Worm (Caenorhabditis elegans) whole organism, L3 larva: ENCODE measurements around the gene C13A2.9.

ENCODE experiments used
- R02D3.7 ChIP-seq: fragments of 150-350 bp; optimal IDR thresholded peaks from 2 replicates; lab custom pipeline; 2014; ENCODE audit warnings: missing biosample characterization, missing genetic modification characterization
- ZK546.5 ChIP-seq: sonication (generic microtip); optimal IDR thresholded peaks from 2 replicates; lab custom pipeline; 2017; ENCODE audit warnings: missing biosample characterization, missing genetic modification characterization
- aly-2 ChIP-seq: fragments of 150-350 bp; optimal IDR thresholded peaks from 2 replicates; lab custom pipeline; 2014; ENCODE audit warnings: missing biosample characterization, missing genetic modification characterization
- ama-1 ChIP-seq: fragments of 150-350 bp; optimal IDR thresholded peaks from 2 replicates; lab custom pipeline; 2018
- ceh-16 ChIP-seq: sonication (generic microtip); optimal IDR thresholded peaks from 2 replicates; lab custom pipeline; 2017; ENCODE audit warnings: missing biosample characterization, missing genetic modification characterization
- ceh-28 ChIP-seq: fragments of 150-350 bp; optimal IDR thresholded peaks from 2 replicates; lab custom pipeline; 2014; ENCODE audit warnings: missing biosample characterization, missing genetic modification reagents, missing genetic modification characterization
- ceh-9 ChIP-seq: sonication (generic microtip); optimal IDR thresholded peaks from 2 replicates; lab custom pipeline; 2018; ENCODE audit warnings: missing biosample characterization, missing genetic modification characterization
- daf-12 ChIP-seq: fragments of 150-350 bp; optimal IDR thresholded peaks from 2 replicates; lab custom pipeline; 2014; ENCODE audit warnings: missing biosample characterization, missing genetic modification reagents, missing genetic modification characterization
- egl-5 ChIP-seq: fragments of 150-350 bp; optimal IDR thresholded peaks from 2 replicates; lab custom pipeline; 2017; ENCODE audit warnings: missing biosample characterization, missing genetic modification reagents, missing genetic modification characterization, inconsistent platforms
- elt-2 ChIP-seq: sonication (generic microtip); optimal IDR thresholded peaks from 2 replicates; lab custom pipeline; 2016; ENCODE audit warnings: missing genetic modification reagents, mild to moderate bottlenecking, missing genetic modification characterization, missing compliant biosample characterization
- elt-3 ChIP-seq, 3 experiments: fragments of 150-350 bp in 1 of 3; sonication (generic microtip) in 2 of 3; optimal IDR thresholded peaks; 2 replicates in 2 of 3; 4 replicates in 1 of 3; lab custom pipeline; 2014 to 2017; ENCODE audit warnings: missing biosample characterization in 3 of 3, missing genetic modification characterization in 3 of 3
- fkh-10 ChIP-seq: sonication (generic microtip); optimal IDR thresholded peaks from 2 replicates; lab custom pipeline; 2017; ENCODE audit warnings: missing biosample characterization, missing genetic modification reagents, missing genetic modification characterization
- fkh-2 ChIP-seq: fragments of 150-350 bp; optimal IDR thresholded peaks from 2 replicates; lab custom pipeline; 2014; ENCODE audit warnings: missing biosample characterization, missing genetic modification reagents, missing genetic modification characterization
- fos-1 ChIP-seq: fragments of 150-350 bp; optimal IDR thresholded peaks from 2 replicates; lab custom pipeline; 2014; ENCODE audit warnings: missing biosample characterization, missing genetic modification characterization
- hmg-11 ChIP-seq: sonication (generic microtip); optimal IDR thresholded peaks from 2 replicates; lab custom pipeline; 2016; ENCODE audit warnings: missing genetic modification characterization, missing compliant biosample characterization
- jun-1 ChIP-seq: fragments of 150-350 bp; optimal IDR thresholded peaks from 2 replicates; lab custom pipeline; 2014; ENCODE audit warnings: missing biosample characterization, missing genetic modification reagents, missing genetic modification characterization
- lin-15B ChIP-seq: fragments of 150-350 bp; optimal IDR thresholded peaks from 2 replicates; lab custom pipeline; 2014; ENCODE audit warnings: missing biosample characterization, missing genetic modification characterization
- lin-39 ChIP-seq: fragments of 150-350 bp; optimal IDR thresholded peaks from 2 replicates; lab custom pipeline; 2018; ENCODE audit warnings: missing biosample characterization, missing genetic modification reagents, missing genetic modification characterization
- lsy-12 ChIP-seq: sonication (generic microtip); optimal IDR thresholded peaks from 2 replicates; lab custom pipeline; 2016; ENCODE audit warnings: mild to moderate bottlenecking, missing genetic modification characterization, missing compliant biosample characterization
- nfya-1 ChIP-seq: sonication (generic microtip); optimal IDR thresholded peaks from 2 replicates; lab custom pipeline; 2017; ENCODE audit warnings: missing genetic modification characterization, mild to moderate bottlenecking, missing compliant biosample characterization, antibody characterized with exemption, moderate library complexity; ENCODE audit not compliant: insufficient read depth
- nhr-11 ChIP-seq: fragments of 150-350 bp; optimal IDR thresholded peaks from 2 replicates; lab custom pipeline; 2014; ENCODE audit warnings: missing biosample characterization, missing genetic modification characterization
- nhr-12 ChIP-seq: fragments of 150-350 bp; optimal IDR thresholded peaks from 2 replicates; lab custom pipeline; 2014; ENCODE audit warnings: missing biosample characterization, missing genetic modification characterization
- nhr-25 ChIP-seq: sonication (generic microtip); optimal IDR thresholded peaks from 2 replicates; lab custom pipeline; 2017; ENCODE audit warnings: missing biosample characterization, missing genetic modification characterization
- skn-1 ChIP-seq: fragments of 150-350 bp; optimal IDR thresholded peaks from 2 replicates; lab custom pipeline; 2014; ENCODE audit warnings: missing biosample characterization, missing genetic modification characterization
- snpc-4 ChIP-seq: fragments of 150-350 bp; optimal IDR thresholded peaks from 2 replicates; lab custom pipeline; 2014; ENCODE audit warnings: missing biosample characterization, missing genetic modification characterization
- tbx-2 ChIP-seq: sonication (generic microtip); optimal IDR thresholded peaks from 2 replicates; lab custom pipeline; 2016; ENCODE audit warnings: mild to moderate bottlenecking, missing genetic modification characterization, missing compliant biosample characterization
- unc-39 ChIP-seq: sonication (generic microtip); optimal IDR thresholded peaks from 4 replicates; lab custom pipeline; 2017; ENCODE audit warnings: missing biosample characterization, missing genetic modification characterization
- unc-62 ChIP-seq: fragments of 150-350 bp; sonication (generic microtip); optimal IDR thresholded peaks from 4 replicates; lab custom pipeline; 2014; ENCODE audit warnings: missing biosample characterization, missing genetic modification reagents, missing genetic modification characterization
- ztf-4 ChIP-seq: fragments of 150-350 bp; optimal IDR thresholded peaks from 2 replicates; lab custom pipeline; 2014; ENCODE audit warnings: missing biosample characterization, missing genetic modification characterization

The C13A2.9 gene

ce11 chrV:7218988-7219387 lies 45.0 kb downstream of the C13A2.9 start, which contains the start of gene C13F10.5:
TSS of gene C13F10.5 (minus strand) at chrV:7219088.
- TF ChIP-seq daf-12: no peak
- no peak for TF ChIP-seq tbx-2 (tag; lab: Kevin White, UChicago)
- TF ChIP-seq fos-1 (tag; lab: Kevin White, UChicago): no peak
- no peak for TF ChIP-seq ceh-28 (tag; lab: Kevin White, UChicago)
- no peak for TF ChIP-seq elt-2 (tag; lab: Kevin White, UChicago)
- no peak for TF ChIP-seq jun-1 (tag; lab: Kevin White, UChicago)
- no peak for TF ChIP-seq skn-1 (tag; lab: Kevin White, UChicago)
- TF ChIP-seq fkh-10 (GFP tag; lab: Kevin White, UChicago): no peak
- no peak for TF ChIP-seq egl-5
- TF ChIP-seq ZK546.5 (tag; lab: Kevin White, UChicago): no peak
- TF ChIP-seq ama-1 (lab: Kevin White, UChicago): no peak
- no peak for TF ChIP-seq aly-2 (tag; lab: Kevin White, UChicago)
- TF ChIP-seq ceh-9 (tag; lab: Kevin White, UChicago): no peak
- TF ChIP-seq unc-39 (tag; lab: Kevin White, UChicago): no peak
- TF ChIP-seq unc-62 (GFP tag; lab: Kevin White, UChicago): no peak
- no peak for TF ChIP-seq nhr-11 (tag; lab: Kevin White, UChicago)
- no peak for TF ChIP-seq nhr-12 (tag; lab: Kevin White, UChicago)
- TF ChIP-seq elt-3 (tag; optimal IDR thresholded peaks at IDR 0.05; lab: Kevin White, UChicago): no peak
- TF ChIP-seq fkh-2 (tag; lab: Kevin White, UChicago): no peak

ce11 chrV:7216016-7216415 lies 47.9 kb downstream of the C13A2.9 start:
- peak; percentile 46 for TF ChIP-seq nfya-1 (tag; lab: Kevin White, UChicago)
- TF ChIP-seq lin-39 (tag; lab: Kevin White, UChicago): peak; percentile 16
- peak; percentile 28 for TF ChIP-seq lin-15B (tag; lab: Kevin White, UChicago)
- TF ChIP-seq hmg-11 (tag; lab: Kevin White, UChicago): peak; percentile 44
- peak; percentile 11 for TF ChIP-seq snpc-4 (tag; lab: Kevin White, UChicago)
- no peak for TF ChIP-seq nhr-25 (tag; lab: Kevin White, UChicago)
- no peak for TF ChIP-seq ZK546.5 (tag; lab: Kevin White, UChicago)

- TF ChIP-seq R02D3.7 (no peak), ceh-16 (tag; lab: Kevin White, UChicago) (no peak), nhr-25 (tag; lab: Kevin White, UChicago) (no peak), lin-15B (tag; lab: Kevin White, UChicago) (no peak), ztf-4 (no peak), lsy-12 (tag; lab: Kevin White, UChicago) (no peak), nhr-11 (tag; lab: Kevin White, UChicago) (no peak), daf-12 (no peak)
These were observed 49.1 kb downstream of the C13A2.9 start, which contains the start of gene soap-1 for ce11 chrV:7214802-7215201. TSS of gene soap-1 (minus strand) at chrV:7214902.
